Fruit fly (Drosophila melanogaster): Measurements from ENCODE around the gene RNaseX25.

- no peak for TF ChIP-seq onecut (GFP tag; IDR thresholded peaks at IDR 0.05)
- TF ChIP-seq CG18764 (GFP tag; optimal IDR thresholded peaks at IDR 0.05), result no peak
- TF ChIP-seq CG14965 (GFP tag; optimal IDR thresholded peaks at IDR 0.05; ENCODE audit: borderline replicate concordance), result no peak
- no peak for TF ChIP-seq dmrt99B (tag; optimal IDR thresholded peaks at IDR 0.05)
- no peak for TF ChIP-seq Myb (GFP tag; optimal IDR thresholded peaks at IDR 0.05)
- TF ChIP-seq fru (optimal IDR thresholded peaks at IDR 0.05), result no peak
- TF ChIP-seq CG10209 (GFP tag; optimal IDR thresholded peaks at IDR 0.05), result no peak
- no peak for TF ChIP-seq maf-S (GFP tag; optimal IDR thresholded peaks at IDR 0.05)
- TF ChIP-seq sr (GFP tag; IDR thresholded peaks at IDR 0.05), result no peak
- 0 out of 3 replicates have a peak, but pooled peaks have one; percentile 28 for TF ChIP-seq CG6175 (GFP tag; IDR thresholded peaks at IDR 0.05)
- no peak for TF ChIP-seq usp (GFP tag; optimal IDR thresholded peaks at IDR 0.05)
- no peak for TF ChIP-seq Scr (GFP tag; IDR thresholded peaks at IDR 0.05; ENCODE audit: partially characterized antibody)
These were observed 11.7 kb upstream of the RNaseX25 start for dm6 chr3L:7958590-7959180.

Data from whole organism, embryonic.